Fruit fly (Drosophila melanogaster): ENCODE data around the gene Ravus.
A peak's percentile ranks its signal among the peaks of the same experiment; 100 is the strongest.

Gene Ravus

DNA sequence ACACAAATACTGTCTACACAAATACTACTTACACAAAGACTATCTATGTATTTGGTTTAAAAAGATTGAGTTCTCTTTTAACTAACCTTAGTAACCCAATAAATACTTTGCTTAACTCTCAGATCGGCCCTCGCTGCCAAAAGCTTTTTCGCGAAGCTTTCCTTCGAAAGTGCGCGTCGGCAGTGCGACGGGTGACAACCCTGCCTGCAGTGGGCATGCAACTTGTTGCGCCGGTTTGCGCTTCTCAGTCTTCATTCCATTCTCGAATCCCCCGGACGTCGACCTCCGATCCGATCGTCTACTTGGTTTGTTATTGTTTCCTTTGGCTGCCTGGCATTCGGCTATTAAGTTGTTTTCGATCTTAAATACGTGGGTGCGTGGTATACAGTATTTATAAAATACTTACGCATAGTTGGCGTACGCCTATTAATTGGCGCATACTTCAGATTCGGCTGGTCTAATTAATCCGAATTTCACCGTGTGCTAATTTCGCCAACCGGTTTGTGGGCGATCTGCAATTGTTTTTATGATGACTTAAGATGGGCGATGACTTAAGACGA, 3.7 kb downstream of the Ravus start, which contains the start of gene CG11686 (continued):
- peak; percentile 97 for TF ChIP-seq scrt (GFP tag; optimal IDR thresholded peaks at IDR 0.05)
- TF ChIP-seq kah (GFP tag; optimal IDR thresholded peaks at IDR 0.05), result peak; percentile 88
- TF ChIP-seq Ssrp (tag; optimal IDR thresholded peaks at IDR 0.05), result no peak
- peak; percentile 54 for TF ChIP-seq nom (GFP tag; optimal IDR thresholded peaks at IDR 0.05)
- TF ChIP-seq row (GFP tag; IDR thresholded peaks at IDR 0.05), result peak; percentile 90
- peak; percentile 75; the same call in 1 of the 3 replicates for TF ChIP-seq CG34422 (GFP tag; IDR thresholded peaks at IDR 0.05)
- TF ChIP-seq CG17912 (GFP tag; optimal IDR thresholded peaks at IDR 0.05), result no peak
- peak; percentile 2 for TF ChIP-seq pho (GFP tag; optimal IDR thresholded peaks at IDR 0.05)
- peak; percentile 25; the same call in 1 of the 3 replicates for TF ChIP-seq CG7963 (GFP tag; IDR thresholded peaks at IDR 0.05; ENCODE audit: partially characterized antibody)
- 0 out of 2 replicates have a peak, but pooled peaks have one; percentile 15 for TF ChIP-seq CG9932 (GFP tag; IDR thresholded peaks at IDR 0.05)
- TF ChIP-seq bbx (GFP tag; IDR thresholded peaks at IDR 0.05; ENCODE audit: partially characterized antibody), result peak; percentile 56; the same call in 1 of the 2 replicates
- no peak for TF ChIP-seq CG8290 (GFP tag; optimal IDR thresholded peaks at IDR 0.05)
- peak in 1 of 2 experiments; percentile 66 for TF ChIP-seq CG8290 (tag; optimal IDR thresholded peaks at IDR 0.05)
- peak; percentile 18 for TF ChIP-seq CG1603 (tag; optimal IDR thresholded peaks at IDR 0.05)
- peak; percentile 24 for TF ChIP-seq CG7839 (tag; optimal IDR thresholded peaks at IDR 0.05)
- TF ChIP-seq CG10565 (GFP tag; optimal IDR thresholded peaks at IDR 0.05), result no peak
- 0 out of 2 replicates have a peak, but pooled peaks have one; percentile 48 for TF ChIP-seq CG42726 (GFP tag; IDR thresholded peaks at IDR 0.05; ENCODE audit: partially characterized antibody)
- TF ChIP-seq lov (optimal IDR thresholded peaks at IDR 0.05), result no peak
- 0 out of 3 replicates have a peak, but pooled peaks have one; percentile 4 for TF ChIP-seq lov (GFP tag; IDR thresholded peaks at IDR 0.05)
- TF ChIP-seq stwl (tag; optimal IDR thresholded peaks at IDR 0.05), result peak; percentile 9
- peak; percentile 9 for TF ChIP-seq CG2875 (GFP tag; optimal IDR thresholded peaks at IDR 0.05)
- peak; percentile 24; the same call in 1 of the 2 replicates for TF ChIP-seq ato (GFP tag; IDR thresholded peaks at IDR 0.05; ENCODE audit: partially characterized antibody)
- 0 out of 2 replicates have a peak, but pooled peaks have one; percentile 19 for TF ChIP-seq sens-2 (GFP tag; IDR thresholded peaks at IDR 0.05)
- TF ChIP-seq kni (GFP tag; optimal IDR thresholded peaks at IDR 0.05), result peak; percentile 37
- TF ChIP-seq CG14965 (GFP tag; optimal IDR thresholded peaks at IDR 0.05; ENCODE audit: borderline replicate concordance), result no peak
- 0 out of 4 replicates have a peak, but pooled peaks have one; percentile 20 for TF ChIP-seq Dll (GFP tag; IDR thresholded peaks at IDR 0.05; ENCODE audit: partially characterized antibody)
- no peak for TF ChIP-seq Scr (GFP tag; IDR thresholded peaks at IDR 0.05; ENCODE audit: partially characterized antibody)
- TF ChIP-seq CG7786 (GFP tag; optimal IDR thresholded peaks at IDR 0.05), result no peak
- TF ChIP-seq Sry-β (GFP tag; optimal IDR thresholded peaks at IDR 0.05), result no peak
- peak; percentile 6 for TF ChIP-seq Ets97D (GFP tag; optimal IDR thresholded peaks at IDR 0.05)
- TF ChIP-seq CG18476 (GFP tag; optimal IDR thresholded peaks at IDR 0.05), result peak; percentile 98
- TF ChIP-seq CG17385 (GFP tag; optimal IDR thresholded peaks at IDR 0.05), result peak; percentile 3
- TF ChIP-seq E2f1 (GFP tag; IDR thresholded peaks at IDR 0.05), result peak; percentile 29; the same call in 1 of the 2 replicates
- peak; percentile 42; the same call in 1 of the 2 replicates for TF ChIP-seq MBD-R2 (GFP tag; IDR thresholded peaks at IDR 0.05)
- TF ChIP-seq CG12236 (GFP tag; optimal IDR thresholded peaks at IDR 0.05), result no peak
- peak; percentile 44 for TF ChIP-seq sens (GFP tag)
- TF ChIP-seq CG2199 (GFP tag; IDR thresholded peaks at IDR 0.05), result 0 out of 3 replicates have a peak, but pooled peaks have one; percentile 30
- TF ChIP-seq slbo (GFP tag; IDR thresholded peaks at IDR 0.05), result peak; percentile 35; the same call in 1 of the 2 replicates
- TF ChIP-seq prd (optimal IDR thresholded peaks at IDR 0.05), result no peak
- 0 out of 3 replicates have a peak, but pooled peaks have one; percentile 13 for TF ChIP-seq prd (GFP tag; IDR thresholded peaks at IDR 0.05)
- TF ChIP-seq lola (GFP tag; optimal IDR thresholded peaks at IDR 0.05), result no peak
- peak; percentile 70 for TF ChIP-seq Jarid2 (GFP tag; optimal IDR thresholded peaks at IDR 0.05)
- TF ChIP-seq Xbp1 (GFP tag; optimal IDR thresholded peaks at IDR 0.05), result peak; percentile 5
- TF ChIP-seq CG2120 (GFP tag; optimal IDR thresholded peaks at IDR 0.05), result peak; percentile 48
- no peak for TF ChIP-seq pros (GFP tag; optimal IDR thresholded peaks at IDR 0.05)
- TF ChIP-seq salm (tag; optimal IDR thresholded peaks at IDR 0.05), result no peak
- TF ChIP-seq CG6813 (GFP tag; optimal IDR thresholded peaks at IDR 0.05), result peak; percentile 6
- TF ChIP-seq CG17829 (tag; optimal IDR thresholded peaks at IDR 0.05), result peak; percentile 29
